Fruit fly (Drosophila melanogaster) whole organism, adult: ENCODE measurements around the gene CG44038.

Experiments used
- CG11617 ChIP-seq: fragments of 200-800 bp; sonication (Bioruptor generic); optimal IDR thresholded peaks from 2 replicates; lab custom pipeline; 2017; ENCODE audit warnings: mild to moderate bottlenecking, missing biosample characterization, missing genetic modification reagents, missing genetic modification characterization
- CG12768 ChIP-seq: fragments of 200-800 bp; sonication (Bioruptor generic); optimal IDR thresholded peaks from 2 replicates; lab custom pipeline; 2017; ENCODE audit warnings: missing biosample characterization, missing genetic modification characterization, mild to moderate bottlenecking, moderate library complexity, missing genetic modification reagents
- CG14711 ChIP-seq: fragments of 200-800 bp; sonication (Bioruptor generic); optimal IDR thresholded peaks from 2 replicates; lab custom pipeline; 2018; ENCODE audit warnings: missing biosample characterization, mild to moderate bottlenecking, missing genetic modification characterization, moderate library complexity
- CG1620 ChIP-seq: fragments of 200-800 bp; sonication (Bioruptor generic); optimal IDR thresholded peaks from 2 replicates; lab custom pipeline; 2016; ENCODE audit warnings: missing biosample characterization, missing genetic modification characterization
- CG33017 ChIP-seq: fragments of 200-800 bp; sonication (Bioruptor generic); optimal IDR thresholded peaks from 2 replicates; lab custom pipeline; 2018; ENCODE audit warnings: missing biosample characterization, mild to moderate bottlenecking, missing genetic modification characterization, moderate library complexity
- CG5204 ChIP-seq: fragments of 200-800 bp; sonication (Bioruptor generic); optimal IDR thresholded peaks from 2 replicates; lab custom pipeline; 2016; ENCODE audit warnings: missing biosample characterization, missing genetic modification characterization
- CG7045 ChIP-seq: fragments of 200-800 bp; sonication (Bioruptor generic); optimal IDR thresholded peaks from 2 replicates; lab custom pipeline; 2017; ENCODE audit warnings: missing biosample characterization, mild to moderate bottlenecking, missing genetic modification characterization
- CG7101 ChIP-seq: fragments of 200-800 bp; sonication (Bioruptor generic); optimal IDR thresholded peaks from 2 replicates; lab custom pipeline; 2018; ENCODE audit warnings: missing biosample characterization, mild to moderate bottlenecking, missing genetic modification characterization, moderate library complexity
- Clk ChIP-seq: fragments of 200-800 bp; sonication (Bioruptor generic); optimal IDR thresholded peaks from 2 replicates; lab custom pipeline; 2017; ENCODE audit warnings: missing biosample characterization, missing genetic modification characterization
- Crg-1 ChIP-seq: fragments of 200-800 bp; sonication (Bioruptor generic); optimal IDR thresholded peaks from 2 replicates; lab custom pipeline; 2016; ENCODE audit warnings: missing biosample characterization, missing genetic modification characterization
- Hr96 ChIP-seq: fragments of 200-800 bp; sonication (Bioruptor generic); optimal IDR thresholded peaks from 2 replicates; lab custom pipeline; 2016; ENCODE audit warnings: missing biosample characterization, missing genetic modification characterization
- Mnt ChIP-seq: fragments of 200-800 bp; sonication (Bioruptor generic); optimal IDR thresholded peaks from 2 replicates; lab custom pipeline; 2016; ENCODE audit warnings: missing biosample characterization, mild to moderate bottlenecking, missing genetic modification characterization
- bab1 ChIP-seq: fragments of 200-800 bp; sonication (Bioruptor generic); optimal IDR thresholded peaks from 3 replicates; lab custom pipeline; 2019; ENCODE audit warnings: missing biosample characterization, mild to moderate bottlenecking, missing genetic modification characterization, moderate library complexity
- cic ChIP-seq: fragments of 200-800 bp; sonication (Bioruptor generic); optimal IDR thresholded peaks from 2 replicates; lab custom pipeline; 2017; ENCODE audit warnings: missing biosample characterization, mild to moderate bottlenecking, missing genetic modification characterization, moderate library complexity
- cnc ChIP-seq, 2 experiments: fragments of >200 bp; optimal IDR thresholded peaks; 2 replicates each; lab custom pipeline; 2017
- kay ChIP-seq: fragments of 200-800 bp; sonication (Bioruptor generic); peaks from one replicate; lab custom pipeline; 2016; ENCODE audit warnings: missing biosample characterization, missing genetic modification characterization, borderline replicate concordance
- ovo ChIP-seq: fragments of 200-800 bp; sonication (Bioruptor generic); optimal IDR thresholded peaks from 2 replicates; lab custom pipeline; 2016; ENCODE audit warnings: missing biosample characterization, missing genetic modification characterization
- pad ChIP-seq: fragments of 200-800 bp; sonication (Bioruptor generic); optimal IDR thresholded peaks from 3 replicates; lab custom pipeline; 2017; ENCODE audit warnings: missing biosample characterization, missing genetic modification characterization, mild to moderate bottlenecking, moderate library complexity, missing genetic modification reagents
- tj ChIP-seq: fragments of 200-800 bp; sonication (Bioruptor generic); optimal IDR thresholded peaks from 3 replicates; lab custom pipeline; 2017; ENCODE audit warnings: missing biosample characterization, mild to moderate bottlenecking, missing genetic modification characterization, moderate library complexity
- toe ChIP-seq: fragments of 200-800 bp; sonication (Bioruptor generic); optimal IDR thresholded peaks from 2 replicates; lab custom pipeline; 2016; ENCODE audit warnings: missing biosample characterization, missing genetic modification characterization

Gene CG44038

DNA sequence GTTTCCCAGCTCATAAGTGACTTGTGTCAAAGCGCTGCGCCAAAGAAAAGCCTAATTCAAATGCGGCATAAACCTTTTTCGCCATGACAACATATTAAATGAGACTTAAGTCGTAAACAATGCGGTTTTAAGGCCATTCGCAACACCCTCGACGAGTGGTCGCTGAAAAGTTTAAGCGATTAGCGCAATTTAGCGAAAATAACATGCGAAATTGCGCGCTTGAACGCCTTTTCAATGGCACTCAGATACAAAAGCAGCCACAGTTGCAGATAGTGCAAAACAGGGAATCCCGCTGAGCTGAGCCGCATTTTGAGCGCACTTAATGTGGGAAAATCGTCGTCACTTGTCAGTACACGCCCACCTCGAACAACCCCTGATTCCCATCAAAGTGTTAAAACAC is at the start of gene CG44038:
CG44038 (plus strand) TSS at position 301 of the 400 bp plus-strand sequence.
- no peak for TF ChIP-seq CG7045

dm6 chr3R:12211552-12211951 is 49.2 kb upstream of the CG44038 start:
- TF ChIP-seq CG7101 (no peak), toe (GFP tag; lab: Kevin White, UChicago) (no peak), CG14711 (no peak), CG12768 (GFP tag; lab: Kevin White, UChicago) (no peak), CG1620 (GFP tag; lab: Kevin White, UChicago) (no peak), CG7045 (no peak), cic (GFP tag; lab: Kevin White, UChicago) (no peak), tj (GFP tag; lab: Kevin White, UChicago) (no peak), Crg-1 (GFP tag; lab: Kevin White, UChicago) (no peak), Hr96 (GFP tag; lab: Kevin White, UChicago) (no peak), ovo (GFP tag; lab: Kevin White, UChicago) (no peak), CG5204 (no peak), pad (GFP tag; lab: Kevin White, UChicago) (no peak)

DNA sequence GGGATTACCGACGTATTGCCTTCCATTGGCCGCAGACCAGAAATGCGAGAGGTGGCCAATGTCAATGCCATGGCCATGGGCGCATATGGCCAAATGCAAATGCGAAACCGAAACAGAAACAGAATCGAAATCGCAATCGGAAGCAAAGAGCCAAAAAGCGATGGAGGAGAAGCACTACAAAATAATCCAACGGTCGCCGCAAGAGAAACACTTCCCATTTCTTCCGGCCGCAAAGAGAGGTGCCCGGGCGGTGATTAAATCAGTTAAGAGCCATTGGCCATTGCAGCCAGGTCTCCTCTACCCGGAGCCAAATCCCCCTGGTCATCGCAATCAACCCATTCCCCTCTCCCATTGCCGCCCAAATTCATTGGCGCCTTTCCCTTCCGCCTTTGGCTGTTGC is 46.6 kb upstream of the CG44038 start, which contains the start of gene CG14742:
CG14742 (plus strand) TSS at position 301 of the 400 bp plus-strand sequence.
- TF ChIP-seq CG11617 (GFP tag; lab: Kevin White, UChicago), result peak; percentile 20
- TF ChIP-seq pad (GFP tag; lab: Kevin White, UChicago), result no peak

dm6 chr3R:12219497-12219896 is 41.3 kb upstream of the CG44038 start, which contains the start of gene Cog1:
Cog1 (minus strand) TSS chr3R:12219686.
- TF ChIP-seq CG1620 (GFP tag; lab: Kevin White, UChicago), result no peak
- peak; percentile 71 for TF ChIP-seq kay (GFP tag; lab: Kevin White, UChicago)

DNA sequence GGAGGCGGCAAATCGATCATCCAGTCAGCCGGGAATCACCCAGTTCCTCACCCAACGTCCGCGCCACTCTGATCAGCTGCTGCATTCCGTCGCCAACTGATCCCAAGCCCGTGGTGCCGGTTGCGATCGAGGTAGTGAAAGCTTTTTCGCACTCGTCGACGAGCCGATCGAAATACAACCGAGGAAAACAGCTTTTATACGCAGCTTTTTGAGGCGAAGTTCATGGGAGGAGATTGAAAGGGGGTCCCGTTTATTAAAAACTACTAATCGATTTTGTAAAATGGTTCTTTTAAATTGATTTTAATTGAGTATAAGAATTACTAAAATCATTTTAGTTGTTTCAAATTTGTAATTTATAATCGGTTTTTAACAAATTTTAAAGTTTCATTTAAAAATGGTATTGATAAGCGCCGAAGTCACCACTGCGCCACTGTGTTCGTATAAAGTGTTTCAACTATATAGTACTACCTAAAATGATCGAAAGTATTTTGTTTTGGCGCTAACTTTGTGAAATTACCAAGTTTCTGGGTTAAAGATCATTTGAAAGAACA is 39.3 kb upstream of the CG44038 start, which contains the start of gene CG4860:
CG4860 (minus strand) TSS at position 99 of the 551 bp plus-strand sequence.
- TF ChIP-seq CG12768 (GFP tag; lab: Kevin White, UChicago) (peak; percentile 86), bab1 (GFP tag; lab: Kevin White, UChicago) (peak; percentile 90), toe (GFP tag; lab: Kevin White, UChicago) (peak; percentile 93), Crg-1 (GFP tag; lab: Kevin White, UChicago) (peak; percentile 78), ovo (GFP tag; lab: Kevin White, UChicago) (peak; percentile 60), cic (GFP tag; lab: Kevin White, UChicago) (peak; percentile 34), pad (GFP tag; lab: Kevin White, UChicago) (peak; percentile 75), tj (GFP tag; lab: Kevin White, UChicago) (peak; percentile 54), kay (GFP tag; lab: Kevin White, UChicago) (peak; percentile 97), CG14711 (peak; percentile 87), CG11617 (GFP tag; lab: Kevin White, UChicago) (peak; percentile 86), Hr96 (GFP tag; lab: Kevin White, UChicago) (peak; percentile 85), CG7101 (peak; percentile 94), CG1620 (GFP tag; lab: Kevin White, UChicago) (peak; percentile 83), CG5204 (peak; percentile 85), Mnt (GFP tag; lab: Kevin White, UChicago) (peak; percentile 83), CG7045 (peak; percentile 86), cnc (optimal IDR thresholded peaks at IDR 0.05; lab: Kevin White, UChicago) (no peak), Clk (GFP tag; lab: Kevin White, UChicago) (peak; percentile 75), CG33017 (tag; lab: Kevin White, UChicago) (peak; percentile 93)

dm6 chr3R:12222093-12222492 is 38.7 kb upstream of the CG44038 start, which contains the start of gene Rsbp15:
Rsbp15 (plus strand) TSS chr3R:12222387.
- no peak for TF ChIP-seq CG5204
- no peak for TF ChIP-seq CG12768 (GFP tag; lab: Kevin White, UChicago)
- no peak for TF ChIP-seq kay (GFP tag; lab: Kevin White, UChicago)
- no peak for TF ChIP-seq Mnt (GFP tag; lab: Kevin White, UChicago)
- TF ChIP-seq CG33017 (tag; lab: Kevin White, UChicago), result no peak
- no peak for TF ChIP-seq pad (GFP tag; lab: Kevin White, UChicago)
- TF ChIP-seq CG1620 (GFP tag; lab: Kevin White, UChicago), result no peak
- TF ChIP-seq Crg-1 (GFP tag; lab: Kevin White, UChicago), result no peak

DNA sequence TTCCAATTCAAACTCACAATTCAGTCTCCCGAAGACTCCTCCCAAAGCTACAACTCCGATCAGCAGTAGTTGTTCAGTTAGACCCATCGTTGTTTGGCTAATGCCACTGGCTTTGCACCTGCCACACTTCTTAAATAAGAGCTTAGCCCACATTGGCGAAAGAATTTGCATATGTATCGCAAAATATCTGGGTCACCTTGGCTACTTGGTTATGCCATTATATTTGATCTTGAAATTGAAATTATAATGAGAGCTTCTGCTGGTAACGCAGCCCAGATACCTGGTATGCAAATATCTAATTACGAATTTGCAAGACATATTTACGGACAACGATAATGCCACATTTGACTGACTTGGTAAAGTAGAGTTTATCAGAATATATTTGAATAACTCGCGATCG is 35.9 kb upstream of the CG44038 start, which contains the start of gene CG17404:
CG17404 (minus strand) TSS at position 101 of the 400 bp plus-strand sequence.
- no peak for TF ChIP-seq CG33017 (tag; lab: Kevin White, UChicago)
- TF ChIP-seq ovo (GFP tag; lab: Kevin White, UChicago), result no peak
- TF ChIP-seq Hr96 (GFP tag; lab: Kevin White, UChicago), result no peak
- no peak for TF ChIP-seq CG14711
- TF ChIP-seq CG7045, result no peak
- TF ChIP-seq toe (GFP tag; lab: Kevin White, UChicago), result no peak
- no peak for TF ChIP-seq CG5204
- no peak for TF ChIP-seq Crg-1 (GFP tag; lab: Kevin White, UChicago)
- TF ChIP-seq CG12768 (GFP tag; lab: Kevin White, UChicago), result no peak
- TF ChIP-seq tj (GFP tag; lab: Kevin White, UChicago), result no peak
- no peak for TF ChIP-seq bab1 (GFP tag; lab: Kevin White, UChicago)
- no peak for TF ChIP-seq CG1620 (GFP tag; lab: Kevin White, UChicago)
